Fruit fly (Drosophila melanogaster) whole organism, embryonic: ENCODE results near the gene Fibp.

ENCODE experiments used
- Bgb ChIP-seq: fragments of 200-800 bp; sonication (Bioruptor generic); IDR thresholded peaks from 2 replicates; pipeline ENCODE4 v1.3.6; 2022; ENCODE audit warnings: missing biosample characterization, missing genetic modification characterization; ENCODE audit not compliant: partially characterized antibody
- CG10147 ChIP-seq: fragments of 200-800 bp; sonication (Bioruptor generic); optimal IDR thresholded peaks from 2 replicates; lab custom pipeline; 2019; ENCODE audit warnings: missing biosample characterization, mild to moderate bottlenecking, missing genetic modification characterization, moderate library complexity
- CG10321 ChIP-seq: fragments of 200-800 bp; sonication (Bioruptor generic); IDR thresholded peaks from 2 replicates; pipeline ENCODE4 v1.3.6; 2022; ENCODE audit warnings: missing biosample characterization, missing genetic modification characterization
- CG10431 ChIP-seq: fragments of 200-800 bp; sonication (Bioruptor generic); optimal IDR thresholded peaks from 3 replicates; lab custom pipeline; 2018; ENCODE audit warnings: missing biosample characterization, mild to moderate bottlenecking, missing genetic modification characterization
- CG12104 ChIP-seq: fragments of 200-800 bp; sonication (Bioruptor generic); optimal IDR thresholded peaks from 3 replicates; lab custom pipeline; 2016; ENCODE audit warnings: missing biosample characterization, missing genetic modification characterization
- CG13424 ChIP-seq: fragments of 200-800 bp; sonication (Bioruptor generic); optimal IDR thresholded peaks from 2 replicates; lab custom pipeline; 2019; ENCODE audit warnings: missing biosample characterization, mild to moderate bottlenecking, missing genetic modification characterization, moderate library complexity
- CG14860 ChIP-seq: fragments of 200-800 bp; sonication (Bioruptor generic); IDR thresholded peaks from 3 replicates; pipeline ENCODE4 v1.3.6; 2022; ENCODE audit warnings: missing biosample characterization, missing genetic modification characterization; ENCODE audit not compliant: partially characterized antibody
- CG15696 ChIP-seq: fragments of 200-800 bp; sonication (Bioruptor generic); optimal IDR thresholded peaks from 2 replicates; lab custom pipeline; 2019; ENCODE audit warnings: missing biosample characterization, mild to moderate bottlenecking, missing genetic modification characterization, moderate library complexity
- CG1602 ChIP-seq: fragments of 200-800 bp; sonication (Bioruptor generic); optimal IDR thresholded peaks from 3 replicates; lab custom pipeline; 2016; ENCODE audit warnings: missing biosample characterization, missing genetic modification characterization
- CG17328 ChIP-seq: fragments of 200-800 bp; sonication (Bioruptor generic); IDR thresholded peaks from 2 replicates; pipeline ENCODE4 v1.3.6; 2022; ENCODE audit warnings: missing biosample characterization, missing genetic modification characterization
- CG18011 ChIP-seq: fragments of 200-800 bp; sonication (Bioruptor generic); optimal IDR thresholded peaks from 2 replicates; lab custom pipeline; 2017; ENCODE audit warnings: missing biosample characterization, missing genetic modification characterization, mild to moderate bottlenecking, moderate library complexity, missing genotype
- CG18619 ChIP-seq: fragments of 200-800 bp; sonication (Bioruptor generic); optimal IDR thresholded peaks from 3 replicates; lab custom pipeline; 2017; ENCODE audit warnings: missing biosample characterization, mild to moderate bottlenecking, missing genetic modification characterization
- CG18764 ChIP-seq: fragments of 200-800 bp; sonication (Bioruptor generic); optimal IDR thresholded peaks from 3 replicates; lab custom pipeline; 2016; ENCODE audit warnings: missing biosample characterization, missing genetic modification characterization
- CG2116 ChIP-seq: fragments of 200-800 bp; sonication (Bioruptor generic); optimal IDR thresholded peaks from 3 replicates; lab custom pipeline; 2018; ENCODE audit warnings: missing biosample characterization, mild to moderate bottlenecking, missing genetic modification characterization
- CG30020 ChIP-seq: fragments of 200-800 bp; optimal IDR thresholded peaks from 2 replicates; lab custom pipeline; 2019; ENCODE audit warnings: missing biosample characterization, mild to moderate bottlenecking, missing genetic modification characterization, moderate library complexity
- CG31224 ChIP-seq: fragments of 200-800 bp; sonication (Bioruptor generic); IDR thresholded peaks from 2 replicates; pipeline ENCODE4 v1.3.6; 2022; ENCODE audit warnings: missing biosample characterization, missing genetic modification characterization
- CG3407 ChIP-seq: fragments of 200-800 bp; sonication (Bioruptor generic); optimal IDR thresholded peaks from 2 replicates; lab custom pipeline; 2018; ENCODE audit warnings: missing biosample characterization, mild to moderate bottlenecking, missing genetic modification characterization
- CG34376 ChIP-seq: fragments of 200-800 bp; sonication (Bioruptor generic); optimal IDR thresholded peaks from 2 replicates; lab custom pipeline; 2018; ENCODE audit warnings: missing biosample characterization, mild to moderate bottlenecking, missing genetic modification characterization
- CG3838 ChIP-seq: fragments of 200-800 bp; sonication (Bioruptor generic); optimal IDR thresholded peaks from 3 replicates; lab custom pipeline; 2016; ENCODE audit warnings: missing biosample characterization, missing genetic modification characterization
- CG4617 ChIP-seq: fragments of 200-800 bp; sonication (Bioruptor generic); optimal IDR thresholded peaks from 3 replicates; lab custom pipeline; 2016; ENCODE audit warnings: missing biosample characterization, missing genetic modification characterization, borderline replicate concordance
- CG6175 ChIP-seq: fragments of 200-800 bp; sonication (Bioruptor generic); IDR thresholded peaks from 3 replicates; pipeline ENCODE4 v1.3.6; 2022; ENCODE audit warnings: missing biosample characterization, missing genetic modification characterization
- CG6254 ChIP-seq: fragments of 200-800 bp; sonication (Bioruptor generic); optimal IDR thresholded peaks from 3 replicates; lab custom pipeline; 2017; ENCODE audit warnings: mild to moderate bottlenecking, missing biosample characterization, missing genetic modification reagents, missing genetic modification characterization
- CG7928 ChIP-seq: fragments of 200-800 bp; sonication (Bioruptor generic); optimal IDR thresholded peaks from 2 replicates; lab custom pipeline; 2017; ENCODE audit warnings: missing biosample characterization, mild to moderate bottlenecking, missing genetic modification characterization
- CG9215 ChIP-seq: fragments of 200-800 bp; sonication (Bioruptor generic); IDR thresholded peaks from 2 replicates; pipeline ENCODE4 v1.3.6; 2022; ENCODE audit warnings: missing biosample characterization, missing genetic modification characterization
- CHES-1-like ChIP-seq: fragments of 200-800 bp; sonication (Bioruptor generic); optimal IDR thresholded peaks from 2 replicates; lab custom pipeline; 2016; ENCODE audit warnings: missing biosample characterization, missing genetic modification characterization
- Dad ChIP-seq: fragments of 200-800 bp; sonication (Bioruptor generic); optimal IDR thresholded peaks from 3 replicates; lab custom pipeline; 2016; ENCODE audit warnings: missing biosample characterization, missing genetic modification characterization
- Dbx ChIP-seq: fragments of 200-800 bp; sonication (Bioruptor generic); IDR thresholded peaks from 3 replicates; pipeline ENCODE4 v1.3.6; 2022; ENCODE audit warnings: missing biosample characterization, missing genetic modification characterization
- Fer2 ChIP-seq: fragments of 200-800 bp; sonication (Bioruptor generic); optimal IDR thresholded peaks from 2 replicates; lab custom pipeline; 2018; ENCODE audit warnings: missing biosample characterization, mild to moderate bottlenecking, missing genetic modification characterization, moderate library complexity
- H2.0 ChIP-seq: fragments of 200-800 bp; sonication (Bioruptor generic); IDR thresholded peaks from 2 replicates; pipeline ENCODE4 v1.3.6; 2022; ENCODE audit warnings: missing biosample characterization, missing genetic modification characterization
- HLH4C ChIP-seq: fragments of 200-800 bp; sonication (Bioruptor generic); IDR thresholded peaks from 3 replicates; pipeline ENCODE4 v1.3.6; 2022; ENCODE audit warnings: missing biosample characterization, missing genetic modification characterization; ENCODE audit not compliant: partially characterized antibody
- Hand ChIP-seq: fragments of 200-800 bp; sonication (Bioruptor generic); optimal IDR thresholded peaks from 2 replicates; lab custom pipeline; 2017; ENCODE audit warnings: mild to moderate bottlenecking, missing biosample characterization, missing genetic modification reagents, missing genetic modification characterization
- Nf-YB ChIP-seq: fragments of 200-800 bp; sonication (Bioruptor generic); optimal IDR thresholded peaks from 3 replicates; lab custom pipeline; 2019; ENCODE audit warnings: missing biosample characterization, mild to moderate bottlenecking, missing genetic modification characterization, moderate library complexity
- NfI ChIP-seq: fragments of 200-800 bp; sonication (Bioruptor generic); optimal IDR thresholded peaks from 3 replicates; lab custom pipeline; 2018; ENCODE audit warnings: missing biosample characterization, mild to moderate bottlenecking, missing genetic modification characterization, moderate library complexity
- Sin3A ChIP-seq: fragments of >200 bp; optimal IDR thresholded peaks from 2 replicates; lab custom pipeline; 2018
- Sry-δ ChIP-seq: fragments of 200-800 bp; sonication (Bioruptor generic); optimal IDR thresholded peaks from 2 replicates; lab custom pipeline; 2016; ENCODE audit warnings: missing biosample characterization, missing genetic modification characterization
- Ssrp ChIP-seq: fragments of 200-800 bp; sonication (Bioruptor generic); optimal IDR thresholded peaks from 2 replicates; lab custom pipeline; 2018; ENCODE audit warnings: missing biosample characterization, mild to moderate bottlenecking, missing genetic modification characterization, moderate library complexity
- Usf ChIP-seq: fragments of 200-800 bp; sonication (Bioruptor generic); optimal IDR thresholded peaks from 2 replicates; lab custom pipeline; 2017; ENCODE audit warnings: missing genotype, missing biosample characterization, missing genetic modification characterization
- ap ChIP-seq: fragments of 200-800 bp; sonication (Bioruptor generic); IDR thresholded peaks from 2 replicates; pipeline ENCODE4 v1.3.6; 2022; ENCODE audit warnings: missing biosample characterization, missing genetic modification characterization
- chm ChIP-seq: fragments of 200-800 bp; sonication (Bioruptor generic); IDR thresholded peaks from 2 replicates; pipeline ENCODE4 v1.3.6; 2022; ENCODE audit warnings: missing biosample characterization, missing genetic modification characterization
- da ChIP-seq: fragments of 200-800 bp; sonication (Bioruptor generic); optimal IDR thresholded peaks from 2 replicates; lab custom pipeline; 2016; ENCODE audit warnings: missing biosample characterization, missing genetic modification characterization
- fd64A ChIP-seq: fragments of 200-800 bp; sonication (Bioruptor generic); optimal IDR thresholded peaks from 3 replicates; lab custom pipeline; 2018; ENCODE audit warnings: missing biosample characterization, mild to moderate bottlenecking, missing genetic modification characterization
- gem ChIP-seq: fragments of 200-800 bp; sonication (Bioruptor generic); optimal IDR thresholded peaks from 2 replicates; lab custom pipeline; 2019; ENCODE audit warnings: missing biosample characterization, mild to moderate bottlenecking, missing genetic modification characterization, moderate library complexity
- gfzf ChIP-seq: fragments of 200-800 bp; sonication (Bioruptor generic); optimal IDR thresholded peaks from 2 replicates; lab custom pipeline; 2016; ENCODE audit warnings: missing biosample characterization, mild to moderate bottlenecking, missing genetic modification characterization, moderate library complexity
- pita ChIP-seq: fragments of 200-800 bp; sonication (Bioruptor generic); optimal IDR thresholded peaks from 2 replicates; lab custom pipeline; 2017; ENCODE audit warnings: missing biosample characterization, mild to moderate bottlenecking, missing genetic modification characterization
- sens ChIP-seq: fragments of 200-800 bp; sonication (Bioruptor generic); peaks from one replicate; lab custom pipeline; 2016; ENCODE audit warnings: missing biosample characterization, missing genetic modification characterization
- so ChIP-seq: fragments of 200-800 bp; sonication (Bioruptor generic); IDR thresholded peaks from 3 replicates; pipeline ENCODE4 v1.3.6; 2022; ENCODE audit warnings: missing biosample characterization, missing genetic modification characterization
- stwl ChIP-seq: fragments of 200-800 bp; sonication (Bioruptor generic); optimal IDR thresholded peaks from 3 replicates; lab custom pipeline; 2018; ENCODE audit warnings: missing biosample characterization, mild to moderate bottlenecking, missing genetic modification characterization, moderate library complexity
- vvl ChIP-seq: fragments of 200-800 bp; sonication (Bioruptor generic); IDR thresholded peaks from 2 replicates; pipeline ENCODE4 v1.3.6; 2022; ENCODE audit warnings: missing biosample characterization, missing genetic modification characterization
- wek ChIP-seq: fragments of 200-800 bp; sonication (Bioruptor generic); optimal IDR thresholded peaks from 3 replicates; lab custom pipeline; 2018; ENCODE audit warnings: missing biosample characterization, mild to moderate bottlenecking, missing genetic modification characterization, moderate library complexity
- z ChIP-seq: fragments of 200-800 bp; sonication (Bioruptor generic); IDR thresholded peaks from 3 replicates; pipeline ENCODE4 v1.3.6; 2022; ENCODE audit warnings: missing biosample characterization, missing genetic modification characterization

The Fibp gene

DNA sequence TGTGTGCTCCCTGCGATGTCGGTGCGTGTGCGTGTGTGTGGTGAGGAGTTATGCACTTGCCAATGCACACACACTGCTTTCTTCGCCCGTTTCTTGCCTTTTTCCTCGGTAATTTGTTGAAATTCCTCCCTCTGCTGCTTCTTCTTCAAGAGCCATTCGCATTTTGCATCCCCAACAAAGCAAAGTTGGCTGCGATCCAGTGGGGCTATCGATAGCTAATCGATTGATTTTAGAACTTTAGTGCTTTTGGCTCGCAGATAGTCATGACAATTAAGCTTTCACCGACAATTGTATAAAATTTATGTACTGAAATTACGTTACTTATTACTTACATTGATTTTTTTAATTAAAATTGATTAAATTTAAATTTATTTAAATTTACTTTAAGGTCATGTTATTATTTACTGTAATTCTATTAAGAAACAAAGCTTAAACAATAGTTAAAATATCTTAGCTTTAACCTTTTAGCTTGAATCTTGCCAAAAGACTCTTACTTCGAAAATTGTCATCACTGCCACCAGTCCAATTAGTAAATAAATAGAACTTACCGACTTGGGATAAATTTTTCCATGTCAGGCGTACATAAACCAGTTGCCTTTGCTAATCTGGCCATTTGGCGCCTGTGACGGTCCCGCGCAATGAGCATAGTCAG, 16.5 kb upstream of the Fibp start, which contains the start of the genes trc and CG32221 (continued):
- TF ChIP-seq CG6175 (no peak), CG3407 (no peak), Usf (GFP tag; lab: Kevin White, UChicago) (no peak), CG7928 (GFP tag; lab: Kevin White, UChicago) (no peak), Ssrp (tag; lab: Kevin White, UChicago) (no peak), CG10431 (GFP tag; lab: Kevin White, UChicago) (peak; percentile 58), CG31224 (GFP tag; lab: Robert Waterston, UW) (peak; percentile 24; the same call in 1 of the 2 replicates), CG6254 (GFP tag; lab: Kevin White, UChicago) (peak; percentile 11), CG13424 (peak; percentile 54), CG18764 (peak; percentile 24), wek (GFP tag; lab: Kevin White, UChicago) (peak; percentile 39), NfI (GFP tag; lab: Kevin White, UChicago) (peak; percentile 84), CG15696 (tag; lab: Kevin White, UChicago) (peak; percentile 10), CG12104 (GFP tag; lab: Kevin White, UChicago) (peak; percentile 50), Hand (GFP tag; lab: Kevin White, UChicago) (no peak), CG1602 (peak; percentile 17), Nf-YB (GFP tag; lab: Kevin White, UChicago) (peak; percentile 13), HLH4C (peak; percentile 59), CG10321 (peak; percentile 21; the same call in 1 of the 2 replicates), Dad (GFP tag; lab: Kevin White, UChicago) (peak; percentile 14), vvl (GFP tag; lab: Robert Waterston, UW) (peak; percentile 44), so (0 out of 3 replicates have a peak, but pooled peaks have one; percentile 9), CHES-1-like (GFP tag; lab: Kevin White, UChicago) (peak; percentile 15), fd64A (no peak), CG10147 (GFP tag; lab: Kevin White, UChicago) (no peak), z (GFP tag; lab: Robert Waterston, UW) (no peak), CG18619 (GFP tag; lab: Kevin White, UChicago) (no peak), stwl (tag; lab: Kevin White, UChicago) (peak; percentile 53), CG34376 (GFP tag; lab: Kevin White, UChicago) (peak; percentile 53), chm (GFP tag; lab: Robert Waterston, UW) (peak; percentile 67), da (GFP tag; lab: Kevin White, UChicago) (no peak), Sin3A (lab: Kevin White, UChicago) (peak; percentile 48), Bgb (GFP tag; lab: Robert Waterston, UW) (peak; percentile 84), CG17328 (peak; percentile 45; the same call in 1 of the 2 replicates), CG9215 (GFP tag; lab: Robert Waterston, UW) (no peak), CG3838 (GFP tag; lab: Kevin White, UChicago) (no peak), Sry-δ (GFP tag; lab: Kevin White, UChicago) (peak; percentile 74), H2.0 (GFP tag; lab: Robert Waterston, UW) (peak; percentile 44; the same call in 1 of the 2 replicates), CG2116 (GFP tag; lab: Kevin White, UChicago) (peak; percentile 62), CG18011 (GFP tag; lab: Kevin White, UChicago) (no peak), gfzf (GFP tag; lab: Kevin White, UChicago) (no peak), ap (GFP tag; lab: Robert Waterston, UW) (no peak), gem (tag; lab: Kevin White, UChicago) (no peak), Fer2 (peak; percentile 63), sens (peak; percentile 73), CG30020 (tag; lab: Kevin White, UChicago) (peak; percentile 31), Dbx (GFP tag; lab: Robert Waterston, UW) (peak; percentile 39; the same call in 1 of the 3 replicates), pita (no peak), CG4617 (GFP tag; lab: Kevin White, UChicago) (peak; percentile 94), CG14860 (peak; percentile 64; the same call in 2 of the 3 replicates)
